Worm (Caenorhabditis elegans): Measurements from ENCODE around the gene ZK185.3.

DNA sequence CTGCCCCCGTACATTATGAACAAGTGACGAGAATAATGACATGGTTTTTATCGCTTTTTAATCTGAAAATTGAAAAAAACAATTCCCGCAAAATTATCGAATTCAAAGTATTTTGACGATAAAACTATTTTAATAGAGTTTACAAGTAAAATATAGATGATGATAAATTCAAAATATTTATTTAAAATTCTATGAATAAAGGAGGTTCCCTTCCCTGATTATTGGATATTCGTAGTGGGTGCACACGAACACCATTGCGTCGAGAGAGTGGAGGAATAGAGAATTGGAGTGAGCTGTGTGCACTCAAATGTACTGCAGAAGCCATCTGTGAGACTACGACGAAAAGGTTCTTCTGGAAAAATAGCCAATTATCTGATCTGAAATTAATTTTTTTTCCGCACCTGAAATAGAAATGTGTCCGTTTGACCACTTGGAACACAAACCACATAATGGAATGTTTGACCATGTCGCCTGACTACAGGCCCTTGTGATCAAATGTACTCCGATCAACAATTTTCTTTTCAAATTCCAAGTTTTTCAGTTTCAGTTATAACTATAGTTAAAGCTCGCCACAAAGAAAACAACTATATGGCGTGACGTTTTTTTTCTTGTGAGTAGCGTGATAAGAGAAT lies 18.9 kb downstream of the ZK185.3 start, which contains the start of the genes rfth-1 and ZK180.8:
- TF ChIP-seq pqm-1 (tag; optimal IDR thresholded peaks at IDR 0.05) (no peak), nhr-77 (tag; optimal IDR thresholded peaks at IDR 0.05) (no peak), mep-1 (tag; optimal IDR thresholded peaks at IDR 0.05) (no peak), nhr-25 (tag; optimal IDR thresholded peaks at IDR 0.05; ENCODE audit: borderline replicate concordance, insufficient read depth) (no peak), unc-62 (GFP tag; optimal IDR thresholded peaks at IDR 0.05 in 1 of 2) (no peak), unc-62 (tag; optimal IDR thresholded peaks at IDR 0.05) (no peak), nhr-76 (tag; optimal IDR thresholded peaks at IDR 0.05) (no peak), snpc-4 (tag; optimal IDR thresholded peaks at IDR 0.05) (no peak), jun-1 (tag; optimal IDR thresholded peaks at IDR 0.05) (no peak), aly-2 (tag; optimal IDR thresholded peaks at IDR 0.05) (no peak), snpc-1.2 (GFP tag; IDR thresholded peaks at IDR 0.05) (no peak), hlh-11 (tag; optimal IDR thresholded peaks at IDR 0.05) (peak; percentile 18), mdl-1 (tag; optimal IDR thresholded peaks at IDR 0.05) (no peak), mes-2 (tag; optimal IDR thresholded peaks at IDR 0.05; ENCODE audit: poor library complexity, severe bottlenecking) (peak; percentile 10), nhr-237 (tag; optimal IDR thresholded peaks at IDR 0.05) (no peak)

All from whole organism, L4 larva.